Worm (Caenorhabditis elegans) whole organism, L3 larva: Measurements from ENCODE around the gene fbxb-21.

Experiments used
- aly-2 ChIP-seq: fragments of 150-350 bp; optimal IDR thresholded peaks from 2 replicates; lab custom pipeline; 2014; ENCODE audit warnings: missing biosample characterization, missing genetic modification characterization
- ama-1 ChIP-seq: fragments of 150-350 bp; optimal IDR thresholded peaks from 2 replicates; lab custom pipeline; 2018
- egl-27 ChIP-seq: sonication (generic microtip); optimal IDR thresholded peaks from 4 replicates; lab custom pipeline; 2017; ENCODE audit warnings: missing biosample characterization, missing genetic modification reagents, missing genetic modification characterization
- elt-1 ChIP-seq: fragments of 150-350 bp; optimal IDR thresholded peaks from 2 replicates; lab custom pipeline; 2014; ENCODE audit warnings: missing biosample characterization, missing genetic modification characterization
- fkh-10 ChIP-seq: sonication (generic microtip); optimal IDR thresholded peaks from 2 replicates; lab custom pipeline; 2017; ENCODE audit warnings: missing biosample characterization, missing genetic modification reagents, missing genetic modification characterization
- jun-1 ChIP-seq: fragments of 150-350 bp; optimal IDR thresholded peaks from 2 replicates; lab custom pipeline; 2014; ENCODE audit warnings: missing biosample characterization, missing genetic modification reagents, missing genetic modification characterization
- lsy-12 ChIP-seq: sonication (generic microtip); optimal IDR thresholded peaks from 2 replicates; lab custom pipeline; 2016; ENCODE audit warnings: mild to moderate bottlenecking, missing genetic modification characterization, missing compliant biosample characterization
- nhr-11 ChIP-seq: fragments of 150-350 bp; optimal IDR thresholded peaks from 2 replicates; lab custom pipeline; 2014; ENCODE audit warnings: missing biosample characterization, missing genetic modification characterization
- nhr-237 ChIP-seq: fragments of 150-350 bp; optimal IDR thresholded peaks from 2 replicates; lab custom pipeline; 2014; ENCODE audit warnings: missing biosample characterization, missing genetic modification characterization
- nhr-67 ChIP-seq: fragments of 150-350 bp; optimal IDR thresholded peaks from 2 replicates; lab custom pipeline; 2014; ENCODE audit warnings: missing biosample characterization, missing genetic modification characterization
- nhr-76 ChIP-seq: fragments of 150-350 bp; sonication (generic microtip); optimal IDR thresholded peaks from 5 replicates; lab custom pipeline; 2014; ENCODE audit warnings: missing biosample characterization, missing genetic modification characterization
- nhr-77 ChIP-seq: fragments of 150-350 bp; optimal IDR thresholded peaks from 2 replicates; lab custom pipeline; 2014; ENCODE audit warnings: missing biosample characterization, missing genetic modification characterization
- pqm-1 ChIP-seq: fragments of 150-350 bp; optimal IDR thresholded peaks from 2 replicates; lab custom pipeline; 2017; ENCODE audit warnings: missing biosample characterization, missing genetic modification characterization, inconsistent platforms
- ztf-4 ChIP-seq: fragments of 150-350 bp; optimal IDR thresholded peaks from 2 replicates; lab custom pipeline; 2014; ENCODE audit warnings: missing biosample characterization, missing genetic modification characterization

DNA sequence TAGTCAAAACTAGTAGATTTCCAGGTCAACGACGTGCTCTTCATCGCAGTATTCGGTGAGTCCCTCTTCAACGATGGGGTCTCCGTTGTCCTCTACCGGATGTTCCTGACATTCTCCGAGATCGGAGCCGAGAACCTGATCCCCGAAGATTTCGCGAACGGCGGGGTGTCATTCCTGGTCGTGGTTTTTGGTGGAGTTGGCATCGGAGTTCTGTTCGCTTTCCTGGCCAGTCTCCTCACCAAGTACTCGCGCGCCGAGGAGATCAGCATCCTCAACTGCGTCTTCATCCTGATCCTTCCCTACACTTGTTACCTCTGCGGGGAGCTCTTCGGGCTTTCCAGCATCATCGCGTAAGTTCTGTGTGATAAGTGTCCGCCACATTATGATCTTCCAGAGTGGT, 24.0 kb upstream of the fbxb-21 start:
- TF ChIP-seq egl-27 (tag; lab: Kevin White, UChicago) (no peak), nhr-77 (no peak), nhr-11 (tag; lab: Kevin White, UChicago) (no peak), ztf-4 (tag; lab: Kevin White, UChicago) (no peak), jun-1 (tag; lab: Kevin White, UChicago) (no peak), ama-1 (lab: Kevin White, UChicago) (no peak), nhr-67 (no peak), nhr-76 (tag; lab: Kevin White, UChicago) (no peak), fkh-10 (GFP tag; lab: Kevin White, UChicago) (no peak), pqm-1 (tag; lab: Kevin White, UChicago) (no peak), nhr-237 (tag; lab: Kevin White, UChicago) (no peak), elt-1 (tag; lab: Kevin White, UChicago) (no peak), lsy-12 (no peak), aly-2 (tag; lab: Kevin White, UChicago) (no peak)
